Worm (Caenorhabditis elegans) whole organism, L2 larva: ENCODE measurements around the gene B0303.14.

Experiments
- C34F6.9 ChIP-seq: fragments of 150-350 bp; optimal IDR thresholded peaks from 2 replicates; lab custom pipeline; 2014; ENCODE audit warnings: missing biosample characterization, missing genetic modification characterization
- F13H6.1 ChIP-seq: sonication (generic microtip); optimal IDR thresholded peaks from 2 replicates; lab custom pipeline; 2016; ENCODE audit warnings: missing genetic modification characterization, missing compliant biosample characterization
- R02D3.7 ChIP-seq: fragments of 150-350 bp; optimal IDR thresholded peaks from 2 replicates; lab custom pipeline; 2014; ENCODE audit warnings: missing biosample characterization, missing genetic modification characterization
- Y55F3AM.14 ChIP-seq: fragments of 200-800 bp; sonication (Bioruptor generic); optimal IDR thresholded peaks from 2 replicates; lab custom pipeline; 2018; ENCODE audit warnings: mild to moderate bottlenecking, missing genetic modification characterization, missing compliant biosample characterization
- alr-1 ChIP-seq: fragments of 150-350 bp; optimal IDR thresholded peaks from 2 replicates; lab custom pipeline; 2014; ENCODE audit warnings: missing biosample characterization, missing genetic modification characterization
- aly-2 ChIP-seq: fragments of 150-350 bp; optimal IDR thresholded peaks from 2 replicates; lab custom pipeline; 2014; ENCODE audit warnings: missing biosample characterization, missing genetic modification characterization
- ama-1 ChIP-seq: fragments of 150-350 bp; optimal IDR thresholded peaks from 2 replicates; lab custom pipeline; 2018; ENCODE audit warnings: inconsistent platforms
- blmp-1 ChIP-seq: sonication (generic microtip); optimal IDR thresholded peaks from 2 replicates; lab custom pipeline; 2017; ENCODE audit warnings: missing genetic modification characterization, mild to moderate bottlenecking, missing compliant biosample characterization, antibody characterized with exemption, moderate library complexity; ENCODE audit not compliant: insufficient read depth
- ceh-82 ChIP-seq: fragments of 150-350 bp; optimal IDR thresholded peaks from 2 replicates; lab custom pipeline; 2014; ENCODE audit warnings: missing biosample characterization, missing genetic modification characterization
- egl-27 ChIP-seq: sonication (generic microtip); optimal IDR thresholded peaks from 3 replicates; lab custom pipeline; 2017; ENCODE audit warnings: missing biosample characterization, missing genetic modification reagents, missing genetic modification characterization
- elt-1 ChIP-seq: fragments of 150-350 bp; optimal IDR thresholded peaks from 2 replicates; lab custom pipeline; 2014; ENCODE audit warnings: missing biosample characterization, missing genetic modification characterization
- elt-3 ChIP-seq: sonication (generic microtip); optimal IDR thresholded peaks from 2 replicates; lab custom pipeline; 2017; ENCODE audit warnings: missing biosample characterization, missing genetic modification characterization
- fos-1 ChIP-seq: fragments of 150-350 bp; optimal IDR thresholded peaks from 2 replicates; lab custom pipeline; 2014; ENCODE audit warnings: missing biosample characterization, missing genetic modification characterization
- gmeb-1 ChIP-seq: fragments of 150-350 bp; optimal IDR thresholded peaks from 2 replicates; lab custom pipeline; 2014; ENCODE audit warnings: missing biosample characterization, missing genetic modification characterization
- lin-11 ChIP-seq: fragments of 150-350 bp; sonication (generic microtip); optimal IDR thresholded peaks from 2 replicates; lab custom pipeline; 2014; ENCODE audit warnings: missing biosample characterization, missing genetic modification characterization, inconsistent platforms, mixed read lengths
- lin-13 ChIP-seq: fragments of 150-350 bp; optimal IDR thresholded peaks from 2 replicates; lab custom pipeline; 2014; ENCODE audit warnings: missing biosample characterization, missing genetic modification reagents, missing genetic modification characterization
- lsy-2 ChIP-seq, 2 experiments: fragments of 150-350 bp in 1 of 2; sonication (generic microtip) in 1 of 2; optimal IDR thresholded peaks; 2 replicates each; lab custom pipeline; 2014 to 2017; ENCODE audit warnings: missing biosample characterization in 2 of 2, missing genetic modification characterization in 2 of 2
- mab-5 ChIP-seq: fragments of 150-350 bp; optimal IDR thresholded peaks from 2 replicates; lab custom pipeline; 2014; ENCODE audit warnings: missing biosample characterization, missing genetic modification characterization
- mdl-1 ChIP-seq, 2 experiments: fragments of 150-350 bp in 1 of 2; sonication (generic microtip) in 1 of 2; optimal IDR thresholded peaks; 2 replicates each; lab custom pipeline; 2017; ENCODE audit warnings: missing biosample characterization in 2 of 2, missing genetic modification characterization in 2 of 2
- nhr-10 ChIP-seq: sonication (generic microtip); optimal IDR thresholded peaks from 2 replicates; lab custom pipeline; 2017; ENCODE audit warnings: missing biosample characterization, missing genetic modification characterization
- nhr-11 ChIP-seq: fragments of 150-350 bp; optimal IDR thresholded peaks from 2 replicates; lab custom pipeline; 2014; ENCODE audit warnings: missing biosample characterization, missing genetic modification characterization
- nhr-129 ChIP-seq: fragments of 150-350 bp; optimal IDR thresholded peaks from 2 replicates; lab custom pipeline; 2014; ENCODE audit warnings: missing biosample characterization, missing genetic modification characterization
- nhr-237 ChIP-seq: fragments of 150-350 bp; optimal IDR thresholded peaks from 2 replicates; lab custom pipeline; 2014; ENCODE audit warnings: missing biosample characterization, missing genetic modification characterization
- nhr-25 ChIP-seq: fragments of 150-350 bp; sonication (generic microtip); optimal IDR thresholded peaks from 3 replicates; lab custom pipeline; 2014; ENCODE audit warnings: missing biosample characterization, missing genetic modification characterization
- nhr-6 ChIP-seq: fragments of 150-350 bp; optimal IDR thresholded peaks from 2 replicates; lab custom pipeline; 2014; ENCODE audit warnings: missing biosample characterization, missing genetic modification characterization
- peb-1 ChIP-seq: fragments of 150-350 bp; optimal IDR thresholded peaks from 2 replicates; lab custom pipeline; 2014; ENCODE audit warnings: missing biosample characterization, missing genetic modification characterization
- sem-4 ChIP-seq: fragments of 150-350 bp; optimal IDR thresholded peaks from 2 replicates; lab custom pipeline; 2014; ENCODE audit warnings: missing biosample characterization, missing genetic modification reagents, missing genetic modification characterization
- skn-1 ChIP-seq: sonication (generic microtip); optimal IDR thresholded peaks from 2 replicates; lab custom pipeline; 2017; ENCODE audit warnings: missing biosample characterization, missing genetic modification characterization
- sma-3 ChIP-seq: sonication (generic microtip); optimal IDR thresholded peaks from 2 replicates; lab custom pipeline; 2016; ENCODE audit warnings: missing genetic modification reagents, missing genetic modification characterization, missing compliant biosample characterization
- sma-9 ChIP-seq, 2 experiments: fragments of 150-350 bp in 1 of 2; sonication (generic microtip) in 1 of 2; optimal IDR thresholded peaks; 2 replicates each; lab custom pipeline; 2014 to 2016; ENCODE audit warnings: missing genetic modification characterization in 2 of 2, mild to moderate bottlenecking in 1 of 2, missing biosample characterization in 1 of 2, missing compliant biosample characterization in 1 of 2, missing genetic modification reagents in 1 of 2, moderate library complexity in 1 of 2
- unc-39 ChIP-seq: fragments of 150-350 bp; optimal IDR thresholded peaks from 2 replicates; lab custom pipeline; 2014; ENCODE audit warnings: missing biosample characterization, missing genetic modification characterization
- unc-55 ChIP-seq: fragments of 150-350 bp; sonication (generic microtip); optimal IDR thresholded peaks from 3 replicates; lab custom pipeline; 2014; ENCODE audit warnings: missing biosample characterization, missing genetic modification reagents, missing genetic modification characterization
- ztf-1 ChIP-seq: fragments of 200-800 bp; sonication (Bioruptor generic); conservative IDR thresholded peaks from 2 replicates; pipeline ENCODE4 v1.3.6; 2022; ENCODE audit warnings: missing genetic modification characterization, missing compliant biosample characterization
- ztf-11 ChIP-seq: sonication (generic microtip); optimal IDR thresholded peaks from 2 replicates; lab custom pipeline; 2017; ENCODE audit warnings: missing biosample characterization, missing genetic modification characterization

The B0303.14 gene

ce11 chrIII:8719769-8720252 is 3.8 kb upstream of the B0303.14 start, which contains the start of gene hipr-1:
Gene hipr-1 (plus strand): TSS chrIII:8720202.
- TF ChIP-seq skn-1 (tag; lab: Kevin White, UChicago) = no peak
- TF ChIP-seq unc-55 (GFP tag; lab: Kevin White, UChicago) = peak; percentile 12
- peak; percentile 9 for TF ChIP-seq fos-1
- TF ChIP-seq nhr-11 = no peak
- TF ChIP-seq nhr-25 (tag; lab: Kevin White, UChicago) = no peak

DNA sequence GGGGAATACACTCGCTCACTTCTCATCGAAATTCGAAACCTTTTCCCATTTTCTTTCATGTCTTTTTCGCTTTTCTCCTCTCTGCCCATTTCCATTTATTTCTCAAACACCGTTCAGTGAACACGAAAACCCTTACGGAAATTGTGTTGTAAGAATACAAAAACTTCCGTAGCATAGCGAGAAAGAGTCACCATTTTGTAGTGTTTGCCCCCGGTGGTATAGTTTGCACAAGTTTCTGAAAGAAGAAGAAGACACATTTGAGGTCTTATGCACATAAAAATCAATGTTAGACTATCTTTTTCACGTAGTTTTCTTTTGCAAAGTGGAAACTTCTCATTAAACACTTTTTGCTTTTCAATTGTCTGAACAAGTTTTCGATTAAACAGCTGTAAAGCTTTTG is 3.1 kb upstream of the B0303.14 start:
- TF ChIP-seq ceh-82 (tag; lab: Kevin White, UChicago) = no peak
- TF ChIP-seq F13H6.1 (tag; lab: Kevin White, UChicago) = no peak
- no peak for TF ChIP-seq lin-11 (tag; lab: Kevin White, UChicago)
- no peak for TF ChIP-seq mab-5 (tag; lab: Kevin White, UChicago)
- TF ChIP-seq nhr-6 (tag; lab: Kevin White, UChicago) = no peak
- no peak for TF ChIP-seq lin-13 (GFP tag; lab: Kevin White, UChicago)
- no peak for TF ChIP-seq unc-39 (tag; lab: Kevin White, UChicago)
- TF ChIP-seq R02D3.7 (tag; lab: Kevin White, UChicago) = no peak
- TF ChIP-seq nhr-11 = no peak
- TF ChIP-seq peb-1 = no peak
- no peak for TF ChIP-seq mdl-1 (tag; optimal IDR thresholded peaks at IDR 0.05; lab: Kevin White, UChicago)
- no peak for TF ChIP-seq ama-1 (lab: Kevin White, UChicago)
- TF ChIP-seq elt-1 = no peak
- no peak for TF ChIP-seq aly-2 (tag; lab: Kevin White, UChicago)
- TF ChIP-seq elt-3 = no peak
- TF ChIP-seq ztf-1 (GFP tag; lab: Robert Waterston, UW) = no peak
- TF ChIP-seq C34F6.9 (tag; lab: Kevin White, UChicago) = no peak

ce11 chrIII:8718592-8718991 is 2.6 kb upstream of the B0303.14 start:
- no peak for TF ChIP-seq nhr-10 (tag; lab: Kevin White, UChicago)
- TF ChIP-seq fos-1 = peak; percentile 47

ce11 chrIII:8717231-8717694 is 1.3 kb upstream of the B0303.14 start, which contains the start of gene mrpl-11:
Gene mrpl-11 (plus strand): TSS chrIII:8717644.
- no peak for TF ChIP-seq peb-1
- TF ChIP-seq lin-13 (GFP tag; lab: Kevin White, UChicago) = no peak
- no peak for TF ChIP-seq elt-1
- peak in 1 of 2 experiments; percentile 9 for TF ChIP-seq lsy-2 (tag; optimal IDR thresholded peaks at IDR 0.05; lab: Kevin White, UChicago)
- TF ChIP-seq unc-55 (GFP tag; lab: Kevin White, UChicago) = peak; percentile 30

ce11 chrIII:8712968-8713367 is 3.0 kb downstream of the B0303.14 start:
- no peak for TF ChIP-seq nhr-237 (tag; lab: Kevin White, UChicago)

ce11 chrIII:8710310-8710709 is 5.7 kb downstream of the B0303.14 start, which contains the start of gene B0303.11:
Gene B0303.11 (minus strand): TSS chrIII:8710410.
- TF ChIP-seq egl-27 (tag; lab: Kevin White, UChicago) (no peak), nhr-237 (tag; lab: Kevin White, UChicago) (no peak), sma-3 (no peak), ceh-82 (tag; lab: Kevin White, UChicago) (no peak), ztf-11 (tag; lab: Kevin White, UChicago) (no peak), Y55F3AM.14 (GFP tag; lab: Kevin White, UChicago) (no peak), nhr-129 (no peak), gmeb-1 (tag; lab: Kevin White, UChicago) (no peak), nhr-25 (tag; lab: Kevin White, UChicago) (no peak), unc-55 (GFP tag; lab: Kevin White, UChicago) (no peak), ztf-1 (GFP tag; lab: Robert Waterston, UW) (no peak)

DNA sequence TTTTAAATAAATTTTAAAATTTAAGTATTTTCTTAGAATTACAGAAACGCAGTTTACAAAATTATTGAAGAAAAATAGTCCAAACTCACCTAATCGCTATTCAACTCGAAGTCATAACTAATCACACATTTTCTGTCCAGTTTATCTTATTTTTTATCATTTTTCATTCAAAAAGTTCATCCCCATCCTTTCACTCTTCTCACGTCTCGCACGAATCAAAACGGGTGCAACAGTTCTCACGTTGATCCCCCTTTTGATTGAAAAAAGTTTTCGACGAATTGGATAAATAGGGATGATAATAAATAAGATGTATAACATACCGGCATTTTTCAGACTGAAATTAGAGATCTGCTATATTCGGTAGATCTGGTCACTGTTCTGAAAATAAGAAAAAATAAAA is 6.2 kb downstream of the B0303.14 start:
- no peak for TF ChIP-seq sem-4 (tag; lab: Kevin White, UChicago)
- TF ChIP-seq mab-5 (tag; lab: Kevin White, UChicago) = no peak
- no peak for TF ChIP-seq alr-1 (tag; lab: Kevin White, UChicago)
- no peak for TF ChIP-seq gmeb-1 (tag; lab: Kevin White, UChicago)
- no peak for TF ChIP-seq lin-11 (tag; lab: Kevin White, UChicago)
- peak; percentile 67 for TF ChIP-seq blmp-1 (tag; lab: Kevin White, UChicago)
- peak; percentile 48 for TF ChIP-seq sma-9 (GFP tag; optimal IDR thresholded peaks at IDR 0.05; lab: Kevin White, UChicago)
- TF ChIP-seq sma-9 (tag; optimal IDR thresholded peaks at IDR 0.05; lab: Kevin White, UChicago) = no peak
